Fruit fly (Drosophila melanogaster) whole organism, embryonic: ENCODE data around the gene Rab9.

ENCODE experiments used
- Aef1 ChIP-seq: fragments of 200-800 bp; sonication (Bioruptor generic); IDR thresholded peaks from 3 replicates; pipeline ENCODE4 v1.3.6; 2022; ENCODE audit warnings: missing biosample characterization, missing genetic modification characterization
- Asciz ChIP-seq: fragments of 200-800 bp; sonication (Bioruptor generic); optimal IDR thresholded peaks from 2 replicates; lab custom pipeline; 2017; ENCODE audit warnings: missing biosample characterization, mild to moderate bottlenecking, missing genetic modification characterization, missing genetic modification reagents
- CG14710 ChIP-seq: fragments of 200-800 bp; sonication (Bioruptor generic); optimal IDR thresholded peaks from 3 replicates; lab custom pipeline; 2019; ENCODE audit warnings: missing biosample characterization, mild to moderate bottlenecking, missing genetic modification characterization, moderate library complexity
- CG17829 ChIP-seq: fragments of 200-800 bp; optimal IDR thresholded peaks from 2 replicates; lab custom pipeline; 2019; ENCODE audit warnings: missing biosample characterization, mild to moderate bottlenecking, missing genetic modification characterization, moderate library complexity
- CG30020 ChIP-seq: fragments of 200-800 bp; optimal IDR thresholded peaks from 2 replicates; lab custom pipeline; 2019; ENCODE audit warnings: missing biosample characterization, mild to moderate bottlenecking, missing genetic modification characterization, moderate library complexity
- CG3838 ChIP-seq: fragments of 200-800 bp; sonication (Bioruptor generic); optimal IDR thresholded peaks from 3 replicates; lab custom pipeline; 2016; ENCODE audit warnings: missing biosample characterization, missing genetic modification characterization
- CG5180 ChIP-seq: fragments of 200-800 bp; sonication (Bioruptor generic); optimal IDR thresholded peaks from 3 replicates; lab custom pipeline; 2017; ENCODE audit warnings: missing biosample characterization, missing genetic modification characterization, mild to moderate bottlenecking, moderate library complexity, missing genetic modification reagents
- MESR4 ChIP-seq: fragments of 200-800 bp; sonication (Bioruptor generic); optimal IDR thresholded peaks from 2 replicates; lab custom pipeline; 2018; ENCODE audit warnings: missing biosample characterization, mild to moderate bottlenecking, missing genetic modification characterization, moderate library complexity
- Side ChIP-seq: fragments of 200-800 bp; sonication (Bioruptor generic); optimal IDR thresholded peaks from 2 replicates; lab custom pipeline; 2016; ENCODE audit warnings: missing biosample characterization, missing genetic modification characterization
- ac ChIP-seq: fragments of 200-800 bp; sonication (Bioruptor generic); optimal IDR thresholded peaks from 3 replicates; lab custom pipeline; 2017; ENCODE audit warnings: missing biosample characterization, mild to moderate bottlenecking, missing genetic modification characterization
- her ChIP-seq: fragments of 200-800 bp; sonication (Bioruptor generic); optimal IDR thresholded peaks from 2 replicates; lab custom pipeline; 2016; ENCODE audit warnings: missing biosample characterization, missing genetic modification characterization
- psq ChIP-seq: fragments of 200-800 bp; sonication (Bioruptor generic); optimal IDR thresholded peaks from 2 replicates; lab custom pipeline; 2017; ENCODE audit warnings: missing biosample characterization, missing genetic modification characterization
- tx ChIP-seq: fragments of 200-800 bp; sonication (Bioruptor generic); optimal IDR thresholded peaks from 2 replicates; lab custom pipeline; 2016; ENCODE audit warnings: missing biosample characterization, missing genetic modification characterization
- yki ChIP-seq: fragments of >200 bp; optimal IDR thresholded peaks from 3 replicates; lab custom pipeline; 2018

DNA sequence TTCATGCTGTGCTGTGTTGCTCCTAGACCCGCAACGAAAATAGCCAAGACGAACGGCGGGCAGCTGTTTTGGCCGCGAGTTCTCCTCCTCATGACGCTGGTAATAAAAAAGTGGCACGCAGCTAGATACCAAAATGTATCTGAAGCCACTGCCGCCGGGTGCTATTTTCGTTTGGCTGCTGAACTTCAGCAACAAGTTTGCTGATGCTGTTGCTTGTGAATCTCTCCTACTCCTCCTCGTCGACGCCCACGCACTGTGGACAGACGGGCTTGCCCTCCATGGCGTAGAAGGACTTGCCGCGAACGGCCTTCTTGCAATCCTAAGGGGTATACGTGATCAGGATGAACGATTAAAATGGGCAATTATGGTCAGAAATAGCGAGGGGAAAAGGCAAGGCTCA, 29.0 kb upstream of the Rab9 start:
- TF ChIP-seq her (GFP tag; lab: Kevin White, UChicago) = no peak
- no peak for TF ChIP-seq CG17829 (tag; lab: Kevin White, UChicago)
- TF ChIP-seq CG5180 (GFP tag; lab: Kevin White, UChicago) = no peak
- no peak for TF ChIP-seq Asciz (GFP tag; lab: Kevin White, UChicago)
- no peak for TF ChIP-seq Side (GFP tag; lab: Kevin White, UChicago)
- TF ChIP-seq MESR4 = no peak
- TF ChIP-seq yki (lab: Kevin White, UChicago) = no peak
- TF ChIP-seq CG30020 (tag; lab: Kevin White, UChicago) = no peak
- no peak for TF ChIP-seq ac (GFP tag; lab: Kevin White, UChicago)
- no peak for TF ChIP-seq CG3838 (GFP tag; lab: Kevin White, UChicago)
- TF ChIP-seq tx = no peak
- TF ChIP-seq psq = no peak
- TF ChIP-seq Aef1 (GFP tag; lab: Robert Waterston, UW) = no peak
- TF ChIP-seq CG14710 = no peak
